Worm (Caenorhabditis elegans): ENCODE data around the gene K11H12.1.

Gene K11H12.1

DNA sequence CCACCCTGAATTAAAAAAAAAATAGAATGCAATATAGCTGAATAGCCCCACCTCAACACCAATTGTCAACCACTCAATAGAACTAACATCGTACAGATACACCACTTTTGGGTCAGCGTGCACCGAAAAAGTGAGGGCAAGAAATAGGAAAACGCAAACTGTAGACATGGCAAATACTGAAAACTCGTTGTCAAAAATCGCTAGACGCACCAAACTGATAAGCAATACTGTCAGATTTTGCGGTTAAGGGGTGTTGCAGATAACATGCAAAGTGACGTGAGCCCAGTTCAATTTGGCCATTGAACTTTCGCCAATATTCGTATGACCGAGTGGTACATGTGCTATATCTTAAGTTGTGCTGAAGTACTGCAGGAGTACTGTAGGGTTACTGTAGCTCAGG is 20.1 kb upstream of the K11H12.1 start, which contains the start of gene K11H12.3:
K11H12.3 (minus strand) TSS at position 168 of the 400 bp plus-strand sequence.
- TF ChIP-seq sea-1 (GFP tag; conservative IDR thresholded peaks at IDR 0.05), result no peak
- no peak for TF ChIP-seq ama-1 (optimal IDR thresholded peaks at IDR 0.05)
- TF ChIP-seq flt-1 (GFP tag; IDR thresholded peaks at IDR 0.05), result no peak
- TF ChIP-seq hmbx-1 (tag; optimal IDR thresholded peaks at IDR 0.05), result no peak
- TF ChIP-seq tra-4 (tag; optimal IDR thresholded peaks at IDR 0.05), result no peak
- TF ChIP-seq ceh-13 (GFP tag; optimal IDR thresholded peaks at IDR 0.05), result no peak
- TF ChIP-seq hnd-1 (tag; optimal IDR thresholded peaks at IDR 0.05), result no peak
- TF ChIP-seq aly-1 (tag; optimal IDR thresholded peaks at IDR 0.05), result no peak
- no peak for TF ChIP-seq tbx-11 (GFP tag; IDR thresholded peaks at IDR 0.05)
- no peak for TF ChIP-seq tbx-37 (GFP tag; conservative IDR thresholded peaks at IDR 0.05)
- no peak for TF ChIP-seq ceh-36 (tag; optimal IDR thresholded peaks at IDR 0.05)
- TF ChIP-seq B0310.2 (tag; optimal IDR thresholded peaks at IDR 0.05), result no peak
- no peak for TF ChIP-seq F13C5.2 (tag; optimal IDR thresholded peaks at IDR 0.05)
- no peak for TF ChIP-seq pes-1 (GFP tag; IDR thresholded peaks at IDR 0.05)
- no peak for TF ChIP-seq ets-7 (tag; optimal IDR thresholded peaks at IDR 0.05)
- no peak for TF ChIP-seq scrt-1 (GFP tag; IDR thresholded peaks at IDR 0.05)
- no peak for TF ChIP-seq hmg-4 (GFP tag; optimal IDR thresholded peaks at IDR 0.05)

ce11 chrIV:670455-670854 is 17.2 kb upstream of the K11H12.1 start, which contains the start of gene K11H12.11:
Gene K11H12.11, minus strand, starts transcription at chrIV:670555.
- TF ChIP-seq B0310.2 (tag; optimal IDR thresholded peaks at IDR 0.05) (no peak), pes-1 (GFP tag; IDR thresholded peaks at IDR 0.05) (no peak), aly-1 (tag; optimal IDR thresholded peaks at IDR 0.05) (no peak), hmbx-1 (tag; optimal IDR thresholded peaks at IDR 0.05) (no peak), hnd-1 (tag; optimal IDR thresholded peaks at IDR 0.05) (no peak), F13C5.2 (tag; optimal IDR thresholded peaks at IDR 0.05) (no peak), ceh-13 (GFP tag; optimal IDR thresholded peaks at IDR 0.05) (no peak)

DNA sequence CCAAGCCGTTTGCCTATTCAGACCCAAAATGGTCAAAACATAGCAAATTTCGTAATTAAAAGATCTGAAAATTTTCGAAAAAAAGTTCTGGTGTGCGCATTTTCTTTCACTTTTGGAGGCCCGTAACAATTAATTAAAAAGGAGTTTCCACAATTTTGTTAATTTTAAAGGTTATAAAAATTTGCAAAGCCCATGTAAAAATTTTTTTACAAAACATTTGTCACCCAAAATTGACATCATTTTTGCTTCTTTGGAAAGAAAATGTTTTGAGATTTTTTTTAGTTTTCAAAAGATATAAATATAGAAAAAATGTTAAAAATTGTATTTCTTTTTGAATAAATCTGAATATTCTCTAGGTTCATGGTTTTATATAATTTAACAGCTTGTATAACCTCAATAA is 13.8 kb upstream of the K11H12.1 start, which contains the start of gene K11H12.6:
K11H12.6 (plus strand) TSS at position 301 of the 400 bp plus-strand sequence.
- no peak for TF ChIP-seq ceh-36 (tag; optimal IDR thresholded peaks at IDR 0.05)
- no peak for TF ChIP-seq B0310.2 (tag; optimal IDR thresholded peaks at IDR 0.05)
- TF ChIP-seq ceh-13 (GFP tag; optimal IDR thresholded peaks at IDR 0.05), result no peak
- TF ChIP-seq pes-1 (GFP tag; IDR thresholded peaks at IDR 0.05), result no peak
- TF ChIP-seq sea-1 (GFP tag; conservative IDR thresholded peaks at IDR 0.05), result no peak
- TF ChIP-seq tbx-37 (GFP tag; conservative IDR thresholded peaks at IDR 0.05), result no peak

- no peak for TF ChIP-seq tra-4 (tag; optimal IDR thresholded peaks at IDR 0.05)
- TF ChIP-seq hmg-4 (GFP tag; optimal IDR thresholded peaks at IDR 0.05), result no peak
- TF ChIP-seq hmbx-1 (tag; optimal IDR thresholded peaks at IDR 0.05), result no peak
- no peak for TF ChIP-seq B0310.2 (tag; optimal IDR thresholded peaks at IDR 0.05)
- TF ChIP-seq ceh-13 (GFP tag; optimal IDR thresholded peaks at IDR 0.05), result no peak
- TF ChIP-seq ets-7 (tag; optimal IDR thresholded peaks at IDR 0.05), result no peak
- no peak for TF ChIP-seq ama-1 (optimal IDR thresholded peaks at IDR 0.05)
- TF ChIP-seq scrt-1 (GFP tag; IDR thresholded peaks at IDR 0.05), result no peak
- no peak for TF ChIP-seq hnd-1 (tag; optimal IDR thresholded peaks at IDR 0.05)
- TF ChIP-seq aly-1 (tag; optimal IDR thresholded peaks at IDR 0.05), result no peak
- TF ChIP-seq ceh-36 (tag; optimal IDR thresholded peaks at IDR 0.05), result no peak
- no peak for TF ChIP-seq tbx-11 (GFP tag; IDR thresholded peaks at IDR 0.05)
- no peak for TF ChIP-seq flt-1 (GFP tag; IDR thresholded peaks at IDR 0.05)
- TF ChIP-seq sea-1 (GFP tag; conservative IDR thresholded peaks at IDR 0.05), result no peak
- no peak for TF ChIP-seq F13C5.2 (tag; optimal IDR thresholded peaks at IDR 0.05)
- no peak for TF ChIP-seq tbx-37 (GFP tag; conservative IDR thresholded peaks at IDR 0.05)
- TF ChIP-seq pes-1 (GFP tag; IDR thresholded peaks at IDR 0.05), result no peak
Observed at ce11 chrIV:665225-665624, 12.0 kb upstream of the K11H12.1 start, which contains the start of gene K11H12.7. Gene K11H12.7, plus strand, starts transcription at chrIV:665525.

- TF ChIP-seq pes-1 (GFP tag; IDR thresholded peaks at IDR 0.05), result no peak
- TF ChIP-seq flt-1 (GFP tag; IDR thresholded peaks at IDR 0.05), result no peak
- TF ChIP-seq aly-1 (tag; optimal IDR thresholded peaks at IDR 0.05), result no peak
- TF ChIP-seq ama-1 (optimal IDR thresholded peaks at IDR 0.05), result no peak
- no peak for TF ChIP-seq sea-1 (GFP tag; conservative IDR thresholded peaks at IDR 0.05)
- TF ChIP-seq scrt-1 (GFP tag; IDR thresholded peaks at IDR 0.05), result no peak
- no peak for TF ChIP-seq ets-7 (tag; optimal IDR thresholded peaks at IDR 0.05)
- TF ChIP-seq tra-4 (tag; optimal IDR thresholded peaks at IDR 0.05), result no peak
- no peak for TF ChIP-seq hmbx-1 (tag; optimal IDR thresholded peaks at IDR 0.05)
- no peak for TF ChIP-seq tbx-11 (GFP tag; IDR thresholded peaks at IDR 0.05)
- TF ChIP-seq ceh-36 (tag; optimal IDR thresholded peaks at IDR 0.05), result no peak
- TF ChIP-seq B0310.2 (tag; optimal IDR thresholded peaks at IDR 0.05), result no peak
- TF ChIP-seq tbx-37 (GFP tag; conservative IDR thresholded peaks at IDR 0.05), result no peak
- no peak for TF ChIP-seq hnd-1 (tag; optimal IDR thresholded peaks at IDR 0.05)
- no peak for TF ChIP-seq F13C5.2 (tag; optimal IDR thresholded peaks at IDR 0.05)
- TF ChIP-seq ceh-13 (GFP tag; optimal IDR thresholded peaks at IDR 0.05), result no peak
- TF ChIP-seq hmg-4 (GFP tag; optimal IDR thresholded peaks at IDR 0.05), result no peak
Observed at ce11 chrIV:664122-664521, 10.9 kb upstream of the K11H12.1 start.

DNA sequence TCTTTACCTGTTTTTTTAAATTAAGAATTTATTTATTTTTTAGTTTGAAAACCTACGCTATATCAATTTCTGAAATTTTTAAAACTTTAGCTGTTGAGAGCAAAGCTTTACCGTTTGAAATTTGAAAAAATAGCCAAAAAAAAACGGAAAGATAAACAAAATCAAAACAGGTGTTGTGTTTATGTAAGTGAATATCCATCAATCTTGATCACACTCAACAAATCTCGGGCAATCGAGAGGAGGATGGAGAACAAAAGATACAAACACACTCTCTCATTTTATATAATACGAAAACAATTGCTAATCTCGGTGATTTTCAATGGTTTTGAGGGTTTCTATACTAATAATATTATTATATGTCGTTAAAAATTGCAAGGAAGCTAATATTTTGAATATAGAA is 8.4 kb upstream of the K11H12.1 start:
- TF ChIP-seq hnd-1 (tag; optimal IDR thresholded peaks at IDR 0.05), result no peak
- TF ChIP-seq aly-1 (tag; optimal IDR thresholded peaks at IDR 0.05), result no peak
- TF ChIP-seq B0310.2 (tag; optimal IDR thresholded peaks at IDR 0.05), result no peak
- TF ChIP-seq tbx-11 (GFP tag; IDR thresholded peaks at IDR 0.05), result no peak
- TF ChIP-seq ceh-36 (tag; optimal IDR thresholded peaks at IDR 0.05), result no peak
- TF ChIP-seq flt-1 (GFP tag; IDR thresholded peaks at IDR 0.05), result no peak
- no peak for TF ChIP-seq hmg-4 (GFP tag; optimal IDR thresholded peaks at IDR 0.05)
- no peak for TF ChIP-seq sea-1 (GFP tag; conservative IDR thresholded peaks at IDR 0.05)
- no peak for TF ChIP-seq scrt-1 (GFP tag; IDR thresholded peaks at IDR 0.05)
- TF ChIP-seq tra-4 (tag; optimal IDR thresholded peaks at IDR 0.05), result no peak
- TF ChIP-seq ama-1 (optimal IDR thresholded peaks at IDR 0.05), result no peak
- TF ChIP-seq pes-1 (GFP tag; IDR thresholded peaks at IDR 0.05), result no peak
- no peak for TF ChIP-seq tbx-37 (GFP tag; conservative IDR thresholded peaks at IDR 0.05)
- no peak for TF ChIP-seq hmbx-1 (tag; optimal IDR thresholded peaks at IDR 0.05)
- TF ChIP-seq ets-7 (tag; optimal IDR thresholded peaks at IDR 0.05), result no peak
- no peak for TF ChIP-seq F13C5.2 (tag; optimal IDR thresholded peaks at IDR 0.05)
- no peak for TF ChIP-seq ceh-13 (GFP tag; optimal IDR thresholded peaks at IDR 0.05)

- no peak for TF ChIP-seq hnd-1 (tag; optimal IDR thresholded peaks at IDR 0.05)
Observed at ce11 chrIV:659585-659984, 6.4 kb upstream of the K11H12.1 start.

Data from whole organism, early embryonic.